Worm (Caenorhabditis elegans) whole organism, midembryonic: ENCODE measurements around the gene eri-12.

ENCODE experiments used
- T22C8.4 ChIP-seq: fragments of 200-800 bp; sonication (Bioruptor generic); IDR thresholded peaks from 2 replicates; pipeline ENCODE4 v1.3.6; 2022; ENCODE audit warnings: missing genetic modification characterization, missing compliant biosample characterization
- cog-1 ChIP-seq: sonication (generic microtip); optimal IDR thresholded peaks from 2 replicates; lab custom pipeline; 2016; ENCODE audit warnings: missing genetic modification characterization, missing compliant biosample characterization
- flt-1 ChIP-seq: fragments of 200-800 bp; sonication (Bioruptor generic); IDR thresholded peaks from 2 replicates; pipeline ENCODE4 v1.3.6; 2022; ENCODE audit warnings: missing genetic modification characterization, missing compliant biosample characterization
- klf-2 ChIP-seq: fragments of 200-800 bp; sonication (Bioruptor generic); conservative IDR thresholded peaks from 2 replicates; pipeline ENCODE4 v1.3.6; 2022; ENCODE audit warnings: missing genetic modification reagents, missing genetic modification characterization, missing compliant biosample characterization
- ref-1 ChIP-seq: fragments of 200-800 bp; sonication (Bioruptor generic); conservative IDR thresholded peaks from 2 replicates; pipeline ENCODE4 v1.3.6; 2022; ENCODE audit warnings: missing genetic modification reagents, missing genetic modification characterization, missing compliant biosample characterization
- tab-1 ChIP-seq: fragments of 200-800 bp; sonication (Bioruptor generic); IDR thresholded peaks from 2 replicates; pipeline ENCODE4 v1.3.6; 2022; ENCODE audit warnings: missing genetic modification characterization, missing compliant biosample characterization
- ztf-23 ChIP-seq: fragments of 200-800 bp; sonication (Bioruptor generic); IDR thresholded peaks from 2 replicates; pipeline ENCODE4 v1.3.6; 2022; ENCODE audit warnings: missing genetic modification reagents, missing genetic modification characterization, missing compliant biosample characterization
- ztf-29 ChIP-seq: fragments of 200-800 bp; sonication (Bioruptor generic); IDR thresholded peaks from 2 replicates; pipeline ENCODE4 v1.3.6; 2022; ENCODE audit warnings: missing genetic modification reagents, missing genetic modification characterization, missing compliant biosample characterization

- TF ChIP-seq flt-1 (no peak), ztf-29 (GFP tag; lab: Robert Waterston, UW) (no peak), ztf-23 (GFP tag; lab: Robert Waterston, UW) (no peak), tab-1 (GFP tag; lab: Robert Waterston, UW) (no peak), klf-2 (no peak), ref-1 (GFP tag; lab: Robert Waterston, UW) (no peak), T22C8.4 (GFP tag; lab: Robert Waterston, UW) (0 out of 2 replicates have a peak, but pooled peaks have one; percentile 18), cog-1 (tag; lab: Kevin White, UChicago) (no peak)
These were observed at the start of gene eri-12 for ce11 chrIV:12156642-12157233.
